Fruit fly (Drosophila melanogaster): ENCODE data around the gene HemK2.
A peak's percentile ranks its signal among the peaks of the same experiment; 100 is the strongest.

DNA sequence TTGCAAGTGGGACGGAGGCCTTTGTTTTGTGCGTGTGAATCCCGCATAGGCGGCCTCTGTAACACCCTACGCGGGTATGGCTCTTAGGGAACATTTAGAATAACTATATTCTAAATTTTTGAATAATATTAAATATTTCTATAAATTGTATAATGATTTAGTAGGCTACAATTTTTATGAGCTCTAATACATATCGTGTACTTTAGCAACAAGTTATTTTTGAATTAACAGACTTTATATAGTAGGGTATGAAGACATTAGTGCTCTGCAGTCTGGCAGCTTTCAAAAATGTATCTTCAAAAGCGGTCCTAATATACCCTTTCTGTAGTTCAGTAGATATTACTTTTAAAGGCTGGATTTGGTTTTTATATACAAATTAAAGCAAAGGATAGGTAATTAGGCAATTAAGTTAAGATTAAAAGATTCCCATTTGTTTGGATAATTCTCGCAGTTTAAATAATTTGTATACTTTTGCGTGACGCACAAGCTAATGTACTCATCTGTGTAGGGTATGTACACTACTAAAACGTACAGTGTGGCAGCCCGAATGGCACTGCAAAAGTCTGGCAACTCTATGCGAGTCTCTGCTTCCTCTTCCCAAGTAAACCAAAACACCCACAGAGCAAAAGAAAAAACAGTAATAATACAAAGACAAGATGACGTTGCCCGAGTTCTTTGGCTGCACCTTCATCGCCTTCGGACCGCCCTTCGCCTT, 6.3 kb upstream of the HemK2 start, which contains the start of the genes Snx21 and aph-1:
- TF ChIP-seq CG7101 (tag; optimal IDR thresholded peaks at IDR 0.05) = peak; percentile 91
- TF ChIP-seq toe (GFP tag; optimal IDR thresholded peaks at IDR 0.05) = peak; percentile 92
- TF ChIP-seq kay (GFP tag; ENCODE audit: borderline replicate concordance) = no peak
- TF ChIP-seq Clk (GFP tag; optimal IDR thresholded peaks at IDR 0.05) = peak; percentile 77
- TF ChIP-seq CG14711 (tag; optimal IDR thresholded peaks at IDR 0.05) = peak; percentile 88
- peak; percentile 91 for TF ChIP-seq CG12768 (GFP tag; optimal IDR thresholded peaks at IDR 0.05)
- peak; percentile 84 for TF ChIP-seq Mnt (GFP tag; optimal IDR thresholded peaks at IDR 0.05)
- TF ChIP-seq pad (GFP tag; optimal IDR thresholded peaks at IDR 0.05) = peak; percentile 76
- peak; percentile 95 for TF ChIP-seq CG7045 (GFP tag; optimal IDR thresholded peaks at IDR 0.05)

Data from whole organism, adult.